Fruit fly (Drosophila melanogaster) whole organism, pupa: ENCODE measurements around the gene Ccp84Af.

Experiments used
- CG14655 ChIP-seq: fragments of 200-800 bp; sonication (Bioruptor generic); optimal IDR thresholded peaks from 3 replicates; lab custom pipeline; 2017; ENCODE audit warnings: mild to moderate bottlenecking, missing biosample characterization, missing genetic modification reagents, missing genetic modification characterization
- CG8159 ChIP-seq: fragments of 200-800 bp; sonication (Bioruptor generic); optimal IDR thresholded peaks from 3 replicates; lab custom pipeline; 2018; ENCODE audit warnings: missing biosample characterization, mild to moderate bottlenecking, missing genetic modification characterization, moderate library complexity
- CG8301 ChIP-seq: fragments of 200-800 bp; sonication (Bioruptor generic); optimal IDR thresholded peaks from 2 replicates; lab custom pipeline; 2018; ENCODE audit warnings: missing biosample characterization, mild to moderate bottlenecking, missing genetic modification characterization
- Snoo ChIP-seq: fragments of 200-800 bp; sonication (Bioruptor generic); optimal IDR thresholded peaks from 3 replicates; lab custom pipeline; 2017; ENCODE audit warnings: missing biosample characterization, mild to moderate bottlenecking, missing genetic modification characterization, inconsistent platforms
- rn ChIP-seq: fragments of 200-800 bp; sonication (Bioruptor generic); IDR thresholded peaks from 2 replicates; pipeline ENCODE4 v1.3.6; 2022; ENCODE audit warnings: missing biosample characterization, missing genetic modification characterization

dm6 chr3R:6646740-6647139, 43.3 kb downstream of the Ccp84Af start, which contains the start of gene Taf1:
- no peak for TF ChIP-seq CG14655
- TF ChIP-seq CG8301 (tag; lab: Kevin White, UChicago) = no peak
- no peak for TF ChIP-seq rn (GFP tag; lab: Robert Waterston, UW)
- TF ChIP-seq Snoo (tag; lab: Kevin White, UChicago) = no peak
- no peak for TF ChIP-seq CG8159 (tag; lab: Kevin White, UChicago)
